Fruit fly (Drosophila melanogaster): ENCODE measurements around the gene snf.

Gene snf

dm6 chrX:5329266-5329898 is 20.3 kb downstream of the snf start, which contains the start of the genes CG3309 and XRCC1 (continued):
- no peak for TF ChIP-seq Camta (GFP tag; optimal IDR thresholded peaks at IDR 0.05)
- TF ChIP-seq dati (GFP tag; IDR thresholded peaks at IDR 0.05) = no peak
- no peak for TF ChIP-seq corto (GFP tag; optimal IDR thresholded peaks at IDR 0.05)
- peak; percentile 42; the same call in 1 of the 3 replicates for TF ChIP-seq zen2 (GFP tag; IDR thresholded peaks at IDR 0.05; ENCODE audit: partially characterized antibody)
- no peak for TF ChIP-seq prd (optimal IDR thresholded peaks at IDR 0.05)
- TF ChIP-seq prd (GFP tag; IDR thresholded peaks at IDR 0.05) = peak; percentile 81
- peak; percentile 67 for TF ChIP-seq CG17361 (GFP tag; IDR thresholded peaks at IDR 0.05)
- peak; percentile 64; the same call in 2 of the 3 replicates for TF ChIP-seq Dbx (GFP tag; IDR thresholded peaks at IDR 0.05)
- TF ChIP-seq CG18262 (tag; optimal IDR thresholded peaks at IDR 0.05) = peak; percentile 65
- TF ChIP-seq Awh (GFP tag; IDR thresholded peaks at IDR 0.05) = no peak
- TF ChIP-seq ato (GFP tag; IDR thresholded peaks at IDR 0.05; ENCODE audit: partially characterized antibody) = peak; percentile 55
- peak; percentile 87 for TF ChIP-seq Ets65A (GFP tag)
- no peak for TF ChIP-seq bab2 (GFP tag; optimal IDR thresholded peaks at IDR 0.05)
- 0 out of 3 replicates have a peak, but pooled peaks have one; percentile 25 for TF ChIP-seq CG2889 (GFP tag; IDR thresholded peaks at IDR 0.05)
- peak; percentile 71 for TF ChIP-seq CG2712 (tag; optimal IDR thresholded peaks at IDR 0.05)
- no peak for TF ChIP-seq Bdp1 (GFP tag; optimal IDR thresholded peaks at IDR 0.05)
- TF ChIP-seq gfzf (GFP tag; optimal IDR thresholded peaks at IDR 0.05) = no peak
- TF ChIP-seq NFAT (GFP tag; IDR thresholded peaks at IDR 0.05) = no peak
- TF ChIP-seq caup (GFP tag; optimal IDR thresholded peaks at IDR 0.05; ENCODE audit: severe bottlenecking) = peak; percentile 28
- TF ChIP-seq disco-r (GFP tag; optimal IDR thresholded peaks at IDR 0.05) = no peak
- TF ChIP-seq ems (GFP tag; optimal IDR thresholded peaks at IDR 0.05) = no peak
- no peak for TF ChIP-seq Nf-YA (GFP tag; IDR thresholded peaks at IDR 0.05)
- 0 out of 2 replicates have a peak, but pooled peaks have one; percentile 30 for TF ChIP-seq Dref (GFP tag; IDR thresholded peaks at IDR 0.05)
- peak; percentile 82 for TF ChIP-seq Med (GFP tag)
- TF ChIP-seq CoRest (tag; optimal IDR thresholded peaks at IDR 0.05) = peak; percentile 59
- TF ChIP-seq CG3281 (GFP tag; optimal IDR thresholded peaks at IDR 0.05) = no peak
- TF ChIP-seq kay (GFP tag; optimal IDR thresholded peaks at IDR 0.05) = no peak
- no peak for TF ChIP-seq pfk (GFP tag; optimal IDR thresholded peaks at IDR 0.05)
- peak; percentile 46 for TF ChIP-seq CG33557 (GFP tag; optimal IDR thresholded peaks at IDR 0.05)
- TF ChIP-seq CG2678 (tag; optimal IDR thresholded peaks at IDR 0.05) = peak; percentile 64
- no peak for TF ChIP-seq wdn (GFP tag; IDR thresholded peaks at IDR 0.05)
- no peak for TF ChIP-seq pum (GFP tag; optimal IDR thresholded peaks at IDR 0.05)
- TF ChIP-seq CG3065 (GFP tag; optimal IDR thresholded peaks at IDR 0.05) = no peak
- no peak for TF ChIP-seq CG7928 (GFP tag; optimal IDR thresholded peaks at IDR 0.05)
- TF ChIP-seq Dad (GFP tag; optimal IDR thresholded peaks at IDR 0.05) = no peak
- no peak for TF ChIP-seq CG11723 (GFP tag; optimal IDR thresholded peaks at IDR 0.05)
- TF ChIP-seq kni (GFP tag; optimal IDR thresholded peaks at IDR 0.05) = no peak
- TF ChIP-seq peb (GFP tag; IDR thresholded peaks at IDR 0.05) = peak; percentile 27; the same call in 1 of the 2 replicates
- TF ChIP-seq org-1 (GFP tag; optimal IDR thresholded peaks at IDR 0.05) = no peak
- TF ChIP-seq CG30403 (GFP tag; optimal IDR thresholded peaks at IDR 0.05) = peak; percentile 55
- peak in 1 of 2 experiments; percentile 51 for TF ChIP-seq bsh (GFP tag; optimal IDR thresholded peaks at IDR 0.05)
- TF ChIP-seq zf30C (GFP tag; optimal IDR thresholded peaks at IDR 0.05) = no peak
- TF ChIP-seq crol (GFP tag; IDR thresholded peaks at IDR 0.05) = no peak
- TF ChIP-seq Kr (GFP tag; optimal IDR thresholded peaks at IDR 0.05) = no peak
- TF ChIP-seq Atf6 (GFP tag; IDR thresholded peaks at IDR 0.05) = peak; percentile 50; the same call in 1 of the 2 replicates
- TF ChIP-seq yki (optimal IDR thresholded peaks at IDR 0.05) = no peak
- peak; percentile 95 for TF ChIP-seq Blimp-1 (GFP tag; optimal IDR thresholded peaks at IDR 0.05)
- no peak for TF ChIP-seq ftz-f1 (GFP tag; optimal IDR thresholded peaks at IDR 0.05)
- peak; percentile 73 for TF ChIP-seq CG12391 (tag; optimal IDR thresholded peaks at IDR 0.05)
- peak; percentile 99 for TF ChIP-seq CG3995 (GFP tag; optimal IDR thresholded peaks at IDR 0.05)

Data from whole organism, embryonic.